Fruit fly (Drosophila melanogaster) whole organism, embryonic: Measurements from ENCODE around the gene mahe.

Experiments
- Bteb2 ChIP-seq: fragments of 200-800 bp; sonication (Bioruptor generic); optimal IDR thresholded peaks from 2 replicates; lab custom pipeline; 2016; ENCODE audit warnings: missing biosample characterization, missing genetic modification characterization
- CG11085 ChIP-seq: fragments of 200-800 bp; sonication (Bioruptor generic); IDR thresholded peaks from 2 replicates; pipeline ENCODE4 v1.3.6; 2022; ENCODE audit warnings: missing biosample characterization, missing genetic modification characterization
- CG1233 ChIP-seq: fragments of 200-800 bp; sonication (Bioruptor generic); optimal IDR thresholded peaks from 4 replicates; lab custom pipeline; 2018; ENCODE audit warnings: missing biosample characterization, mild to moderate bottlenecking, missing genetic modification characterization
- CG14710 ChIP-seq: fragments of 200-800 bp; sonication (Bioruptor generic); optimal IDR thresholded peaks from 3 replicates; lab custom pipeline; 2019; ENCODE audit warnings: missing biosample characterization, mild to moderate bottlenecking, missing genetic modification characterization, moderate library complexity
- CG14860 ChIP-seq: fragments of 200-800 bp; sonication (Bioruptor generic); IDR thresholded peaks from 3 replicates; pipeline ENCODE4 v1.3.6; 2022; ENCODE audit warnings: missing biosample characterization, missing genetic modification characterization; ENCODE audit not compliant: partially characterized antibody
- CG17359 ChIP-seq: fragments of 200-800 bp; sonication (Bioruptor generic); optimal IDR thresholded peaks from 3 replicates; lab custom pipeline; 2018; ENCODE audit warnings: missing biosample characterization, mild to moderate bottlenecking, missing genetic modification characterization, moderate library complexity
- CG17912 ChIP-seq: fragments of 200-800 bp; sonication (Bioruptor generic); optimal IDR thresholded peaks from 2 replicates; lab custom pipeline; 2018; ENCODE audit warnings: missing biosample characterization, mild to moderate bottlenecking, missing genetic modification characterization
- CG2199 ChIP-seq: fragments of 200-800 bp; sonication (Bioruptor generic); IDR thresholded peaks from 3 replicates; pipeline ENCODE4 v1.3.6; 2022; ENCODE audit warnings: missing biosample characterization, missing genetic modification characterization
- CG3065 ChIP-seq: fragments of 200-800 bp; sonication (Bioruptor generic); optimal IDR thresholded peaks from 2 replicates; lab custom pipeline; 2016; ENCODE audit warnings: missing biosample characterization, missing genetic modification characterization
- CG3281 ChIP-seq: fragments of 200-800 bp; sonication (Bioruptor generic); optimal IDR thresholded peaks from 3 replicates; lab custom pipeline; 2017; ENCODE audit warnings: missing biosample characterization, mild to moderate bottlenecking, missing genetic modification characterization
- CG34376 ChIP-seq: fragments of 200-800 bp; sonication (Bioruptor generic); optimal IDR thresholded peaks from 2 replicates; lab custom pipeline; 2018; ENCODE audit warnings: missing biosample characterization, mild to moderate bottlenecking, missing genetic modification characterization
- CG3847 ChIP-seq: fragments of 200-800 bp; sonication (Bioruptor generic); IDR thresholded peaks from 2 replicates; pipeline ENCODE4 v1.3.6; 2022; ENCODE audit warnings: missing biosample characterization, missing genetic modification characterization
- CG42726 ChIP-seq: fragments of 200-800 bp; sonication (Bioruptor generic); IDR thresholded peaks from 2 replicates; pipeline ENCODE4 v1.3.6; 2022; ENCODE audit warnings: missing biosample characterization, missing genetic modification characterization; ENCODE audit not compliant: partially characterized antibody
- CG4360 ChIP-seq: fragments of 200-800 bp; sonication (Bioruptor generic); IDR thresholded peaks from 2 replicates; pipeline ENCODE4 v1.3.6; 2022; ENCODE audit warnings: missing biosample characterization, missing genetic modification characterization
- CG4730 ChIP-seq: fragments of 200-800 bp; sonication (Bioruptor generic); IDR thresholded peaks from 2 replicates; pipeline ENCODE4 v1.3.6; 2022; ENCODE audit warnings: missing biosample characterization, missing genetic modification characterization
- CG4854 ChIP-seq: fragments of 200-800 bp; sonication (Bioruptor generic); optimal IDR thresholded peaks from 2 replicates; lab custom pipeline; 2016; ENCODE audit warnings: missing biosample characterization, missing genetic modification characterization, inconsistent platforms
- CG6683 ChIP-seq: fragments of 200-800 bp; sonication (Bioruptor generic); optimal IDR thresholded peaks from 2 replicates; lab custom pipeline; 2017; ENCODE audit warnings: missing biosample characterization, mild to moderate bottlenecking, missing genetic modification characterization, missing genetic modification reagents
- CG7271 ChIP-seq: fragments of 200-800 bp; sonication (Bioruptor generic); optimal IDR thresholded peaks from 2 replicates; lab custom pipeline; 2018; ENCODE audit warnings: missing biosample characterization, mild to moderate bottlenecking, missing genetic modification characterization, moderate library complexity
- CG7786 ChIP-seq: fragments of 200-800 bp; sonication (Bioruptor generic); optimal IDR thresholded peaks from 2 replicates; lab custom pipeline; 2016; ENCODE audit warnings: missing biosample characterization, missing genetic modification characterization
- CG7987 ChIP-seq: fragments of 200-800 bp; sonication (Bioruptor generic); optimal IDR thresholded peaks from 2 replicates; lab custom pipeline; 2018; ENCODE audit warnings: missing biosample characterization, mild to moderate bottlenecking, missing genetic modification characterization, moderate library complexity
- CG8388 ChIP-seq: fragments of 200-800 bp; sonication (Bioruptor generic); optimal IDR thresholded peaks from 2 replicates; lab custom pipeline; 2019; ENCODE audit warnings: missing biosample characterization, mild to moderate bottlenecking, missing genetic modification characterization, moderate library complexity
- CG9215 ChIP-seq: fragments of 200-800 bp; sonication (Bioruptor generic); IDR thresholded peaks from 2 replicates; pipeline ENCODE4 v1.3.6; 2022; ENCODE audit warnings: missing biosample characterization, missing genetic modification characterization
- Deaf1 ChIP-seq: fragments of 200-800 bp; optimal IDR thresholded peaks from 3 replicates; lab custom pipeline; 2019; ENCODE audit warnings: missing biosample characterization, mild to moderate bottlenecking, missing genetic modification characterization, moderate library complexity
- HLH4C ChIP-seq: fragments of 200-800 bp; sonication (Bioruptor generic); IDR thresholded peaks from 3 replicates; pipeline ENCODE4 v1.3.6; 2022; ENCODE audit warnings: missing biosample characterization, missing genetic modification characterization; ENCODE audit not compliant: partially characterized antibody
- MESR4 ChIP-seq: fragments of 200-800 bp; sonication (Bioruptor generic); optimal IDR thresholded peaks from 2 replicates; lab custom pipeline; 2018; ENCODE audit warnings: missing biosample characterization, mild to moderate bottlenecking, missing genetic modification characterization, moderate library complexity
- Mad ChIP-seq: fragments of 200-800 bp; sonication (Bioruptor generic); optimal IDR thresholded peaks from 2 replicates; lab custom pipeline; 2016; ENCODE audit warnings: missing biosample characterization, missing genetic modification characterization
- NFAT ChIP-seq: fragments of 200-800 bp; sonication (Bioruptor generic); IDR thresholded peaks from 2 replicates; pipeline ENCODE4 v1.3.6; 2022; ENCODE audit warnings: missing biosample characterization, missing genetic modification characterization
- Oli ChIP-seq: fragments of 200-800 bp; sonication (Bioruptor generic); optimal IDR thresholded peaks from 2 replicates; lab custom pipeline; 2018; ENCODE audit warnings: missing biosample characterization, mild to moderate bottlenecking, missing genetic modification characterization, moderate library complexity
- Spps ChIP-seq: fragments of 200-800 bp; sonication (Bioruptor generic); optimal IDR thresholded peaks from 2 replicates; lab custom pipeline; 2018; ENCODE audit warnings: missing biosample characterization, mild to moderate bottlenecking, missing genetic modification characterization
- Tbp ChIP-seq: fragments of >200 bp; optimal IDR thresholded peaks from 2 replicates; lab custom pipeline; 2018; ENCODE audit warnings: missing biosample characterization, missing genetic modification characterization
- az2 ChIP-seq: fragments of 200-800 bp; sonication (Bioruptor generic); optimal IDR thresholded peaks from 3 replicates; lab custom pipeline; 2016; ENCODE audit warnings: missing biosample characterization, missing genetic modification characterization
- cas ChIP-seq: fragments of 200-800 bp; sonication (Bioruptor generic); IDR thresholded peaks from 2 replicates; pipeline ENCODE4 v1.3.6; 2022; ENCODE audit warnings: missing biosample characterization, missing genetic modification characterization
- cg ChIP-seq: fragments of 200-800 bp; sonication (Bioruptor generic); optimal IDR thresholded peaks from 3 replicates; lab custom pipeline; 2019; ENCODE audit warnings: missing biosample characterization, mild to moderate bottlenecking, missing genetic modification characterization, moderate library complexity
- crol ChIP-seq: fragments of 200-800 bp; sonication (Bioruptor generic); IDR thresholded peaks from 2 replicates; pipeline ENCODE4 v1.3.6; 2022; ENCODE audit warnings: missing biosample characterization, missing genetic modification characterization
- cwo ChIP-seq: fragments of 200-800 bp; sonication (Bioruptor generic); optimal IDR thresholded peaks from 3 replicates; lab custom pipeline; 2017; ENCODE audit warnings: missing biosample characterization, missing genetic modification characterization, mild to moderate bottlenecking, moderate library complexity, missing genetic modification reagents
- danr ChIP-seq: fragments of 200-800 bp; sonication (Bioruptor generic); IDR thresholded peaks from 2 replicates; pipeline ENCODE4 v1.3.6; 2022; ENCODE audit warnings: missing biosample characterization, missing genetic modification characterization
- dmrt99B ChIP-seq: fragments of 200-800 bp; sonication (Bioruptor generic); optimal IDR thresholded peaks from 2 replicates; lab custom pipeline; 2018; ENCODE audit warnings: missing biosample characterization, mild to moderate bottlenecking, missing genetic modification characterization, moderate library complexity
- eve ChIP-seq, 2 experiments: fragments of >200 bp; optimal IDR thresholded peaks; 2 replicates each; lab custom pipeline; 2017; ENCODE audit warnings: missing biosample characterization in 2 of 2, missing genetic modification characterization in 2 of 2
- h ChIP-seq: fragments of >200 bp; optimal IDR thresholded peaks from 2 replicates; lab custom pipeline; 2017
- ind ChIP-seq: fragments of 200-800 bp; sonication (Bioruptor generic); optimal IDR thresholded peaks from 3 replicates; lab custom pipeline; 2016; ENCODE audit warnings: missing biosample characterization, missing genetic modification characterization
- lov ChIP-seq, 2 experiments: fragments of 200-800 bp in 1 of 2; fragments of >200 bp in 1 of 2; sonication (Bioruptor generic) in 1 of 2; IDR thresholded peaks in 1 of 2; optimal IDR thresholded peaks in 1 of 2; 2 replicates in 1 of 2; 3 replicates in 1 of 2; pipeline versions ENCODE4 v1.3.6 to Lab custom; 2017 to 2022; ENCODE audit warnings: missing biosample characterization in 1 of 2, missing genetic modification characterization in 1 of 2
- odd ChIP-seq: fragments of 200-800 bp; sonication (Bioruptor generic); optimal IDR thresholded peaks from 2 replicates; lab custom pipeline; 2017; ENCODE audit warnings: missing biosample characterization, mild to moderate bottlenecking, missing genetic modification characterization
- pita ChIP-seq: fragments of 200-800 bp; sonication (Bioruptor generic); optimal IDR thresholded peaks from 2 replicates; lab custom pipeline; 2017; ENCODE audit warnings: missing biosample characterization, mild to moderate bottlenecking, missing genetic modification characterization
- pnt ChIP-seq: fragments of 200-800 bp; sonication (Bioruptor generic); optimal IDR thresholded peaks from 3 replicates; lab custom pipeline; 2016; ENCODE audit warnings: missing biosample characterization, missing genetic modification characterization
- shn ChIP-seq: fragments of 200-800 bp; sonication (Bioruptor generic); optimal IDR thresholded peaks from 3 replicates; lab custom pipeline; 2016; ENCODE audit warnings: missing biosample characterization, missing genetic modification characterization
- sisA ChIP-seq: fragments of 200-800 bp; sonication (Bioruptor generic); IDR thresholded peaks from 2 replicates; pipeline ENCODE4 v1.3.6; 2022; ENCODE audit warnings: missing biosample characterization, missing genetic modification characterization
- sna ChIP-seq: fragments of 200-800 bp; sonication (Bioruptor generic); IDR thresholded peaks from 2 replicates; pipeline ENCODE4 v1.3.6; 2022; ENCODE audit warnings: missing biosample characterization, missing genetic modification characterization; ENCODE audit not compliant: partially characterized antibody
- tll ChIP-seq, 2 experiments: fragments of 200-800 bp in 1 of 2; fragments of >200 bp in 1 of 2; sonication (Bioruptor generic) in 1 of 2; optimal IDR thresholded peaks; 2 replicates each; lab custom pipeline; 2017 to 2019; ENCODE audit warnings: missing biosample characterization in 2 of 2, missing genetic modification characterization in 2 of 2, mild to moderate bottlenecking in 1 of 2, moderate library complexity in 1 of 2
- unpg ChIP-seq: fragments of 200-800 bp; sonication (Bioruptor generic); optimal IDR thresholded peaks from 3 replicates; lab custom pipeline; 2018; ENCODE audit warnings: missing biosample characterization, mild to moderate bottlenecking, missing genetic modification characterization, moderate library complexity
- z ChIP-seq: fragments of 200-800 bp; sonication (Bioruptor generic); IDR thresholded peaks from 3 replicates; pipeline ENCODE4 v1.3.6; 2022; ENCODE audit warnings: missing biosample characterization, missing genetic modification characterization

Gene mahe

DNA sequence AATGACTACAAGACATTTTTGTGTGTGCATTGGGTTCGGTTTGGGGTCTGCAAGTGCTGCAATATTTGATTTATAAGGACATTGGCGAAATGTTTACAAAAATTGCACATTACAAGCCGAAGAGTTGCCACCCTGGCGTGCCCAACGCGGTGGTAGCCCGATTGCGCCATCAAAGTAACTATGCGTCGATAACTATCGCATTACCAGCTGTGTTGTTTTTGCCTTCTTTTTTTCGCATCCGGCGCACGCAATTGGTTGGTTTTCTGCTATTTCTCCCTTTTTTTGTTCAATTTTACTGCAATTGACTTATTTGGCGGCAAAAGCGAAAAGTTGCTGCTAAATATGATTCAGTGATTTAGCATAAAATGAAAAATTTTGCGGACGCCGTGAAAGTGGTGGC, 3.5 kb upstream of the mahe start, which contains the start of gene RpS14b (continued):
- TF ChIP-seq pita (GFP tag; lab: Kevin White, UChicago) (no peak), Tbp (GFP tag; lab: Kevin White, UChicago) (no peak), CG3281 (GFP tag; lab: Kevin White, UChicago) (peak; percentile 68), CG42726 (GFP tag; lab: Robert Waterston, UW) (peak; percentile 70; the same call in 1 of the 2 replicates), danr (GFP tag; lab: Robert Waterston, UW) (0 out of 2 replicates have a peak, but pooled peaks have one; percentile 13), CG3065 (GFP tag; lab: Kevin White, UChicago) (no peak), ind (GFP tag; lab: Kevin White, UChicago) (peak; percentile 40), CG3847 (GFP tag; lab: Robert Waterston, UW) (peak; percentile 61), CG8388 (GFP tag; lab: Kevin White, UChicago) (no peak), sisA (GFP tag; lab: Robert Waterston, UW) (peak; percentile 24; the same call in 1 of the 2 replicates), unpg (GFP tag; lab: Kevin White, UChicago) (peak; percentile 51), CG6683 (no peak), CG7271 (peak; percentile 28), sna (no peak; the same call in 1 of the 2 replicates), Spps (tag; lab: Kevin White, UChicago) (no peak), CG17359 (peak; percentile 14), CG7987 (peak; percentile 79), cwo (GFP tag; lab: Kevin White, UChicago) (peak; percentile 35), eve (GFP tag; optimal IDR thresholded peaks at IDR 0.05; lab: Kevin White, UChicago) (no peak), CG14860 (GFP tag; lab: Robert Waterston, UW) (peak; percentile 55; the same call in 2 of the 3 replicates), shn (GFP tag; lab: Kevin White, UChicago) (peak; percentile 40), odd (GFP tag; lab: Kevin White, UChicago) (peak; percentile 70), az2 (GFP tag; lab: Kevin White, UChicago) (no peak), h (no peak), Bteb2 (peak; percentile 55), CG17912 (GFP tag; lab: Kevin White, UChicago) (peak; percentile 62), CG7786 (peak; percentile 32), CG14710 (peak; percentile 54), NFAT (GFP tag; lab: Robert Waterston, UW) (peak; percentile 82), CG11085 (GFP tag; lab: Robert Waterston, UW) (peak; percentile 68), tll (GFP tag; optimal IDR thresholded peaks at IDR 0.05; lab: Kevin White, UChicago) (no peak), Deaf1 (tag; lab: Kevin White, UChicago) (peak; percentile 7), Mad (peak; percentile 36), CG34376 (GFP tag; lab: Kevin White, UChicago) (peak; percentile 79), pnt (GFP tag; lab: Kevin White, UChicago) (no peak), CG4854 (GFP tag; lab: Kevin White, UChicago) (peak; percentile 40), CG9215 (GFP tag; lab: Robert Waterston, UW) (no peak), z (GFP tag; lab: Robert Waterston, UW) (no peak), cas (GFP tag; lab: Robert Waterston, UW) (no peak; the same call in 1 of the 2 replicates), MESR4 (GFP tag; lab: Kevin White, UChicago) (peak; percentile 49), CG4360 (GFP tag; lab: Robert Waterston, UW) (peak; percentile 65), Oli (tag; lab: Kevin White, UChicago) (no peak), cg (peak; percentile 10), CG4730 (peak; percentile 40; the same call in 1 of the 2 replicates), dmrt99B (tag; lab: Kevin White, UChicago) (peak; percentile 10), CG1233 (peak; percentile 64), CG2199 (GFP tag; lab: Robert Waterston, UW) (no peak), crol (GFP tag; lab: Robert Waterston, UW) (no peak), HLH4C (peak; percentile 72), lov (optimal IDR thresholded peaks at IDR 0.05; lab: Kevin White, UChicago) (no peak), lov (GFP tag; IDR thresholded peaks at IDR 0.05; lab: Robert Waterston, UW) (peak; percentile 79; the same call in 2 of the 3 replicates)
